Fruit fly (Drosophila melanogaster): Measurements from ENCODE around the gene CG12702.

Gene CG12702

dm6 chrX:19717988-19718973 lies 46.4 kb downstream of the CG12702 start, which contains the start of gene CG12531:
Gene CG12531 (plus strand): TSS chrX:19718923.
- TF ChIP-seq Myc (optimal IDR thresholded peaks at IDR 0.05) = no peak

dm6 chrX:19717041-19717440 lies 47.6 kb downstream of the CG12702 start:
- TF ChIP-seq Sin3A (optimal IDR thresholded peaks at IDR 0.05) (no peak), insv (optimal IDR thresholded peaks at IDR 0.05) (no peak)

dm6 chrX:19716325-19716917 lies 48.3 kb downstream of the CG12702 start:
- TF ChIP-seq ttk (optimal IDR thresholded peaks at IDR 0.05) = no peak
- no peak for TF ChIP-seq psq (optimal IDR thresholded peaks at IDR 0.05)
- TF ChIP-seq insv (optimal IDR thresholded peaks at IDR 0.05) = no peak
- no peak for TF ChIP-seq Sin3A (optimal IDR thresholded peaks at IDR 0.05)
- TF ChIP-seq h (optimal IDR thresholded peaks at IDR 0.05) = no peak
- TF ChIP-seq Myc (optimal IDR thresholded peaks at IDR 0.05) = no peak

- TF ChIP-seq insv (optimal IDR thresholded peaks at IDR 0.05) (no peak), psq (optimal IDR thresholded peaks at IDR 0.05) (no peak), Myc (optimal IDR thresholded peaks at IDR 0.05) (no peak), h (optimal IDR thresholded peaks at IDR 0.05) (no peak), ttk (optimal IDR thresholded peaks at IDR 0.05) (no peak), Sin3A (optimal IDR thresholded peaks at IDR 0.05) (no peak)
Measured at dm6 chrX:19714816-19715215, 49.9 kb downstream of the CG12702 start.

dm6 chrX:19712898-19713627 lies 51.6 kb downstream of the CG12702 start, which contains the start of gene meso18E:
Gene meso18E (minus strand): TSS chrX:19713045.
- TF ChIP-seq Myc (optimal IDR thresholded peaks at IDR 0.05) (no peak), ttk (optimal IDR thresholded peaks at IDR 0.05) (no peak)

dm6 chrX:19711936-19712335 lies 52.7 kb downstream of the CG12702 start:
- TF ChIP-seq Sin3A (optimal IDR thresholded peaks at IDR 0.05) (no peak), psq (optimal IDR thresholded peaks at IDR 0.05) (no peak), Myc (optimal IDR thresholded peaks at IDR 0.05) (no peak), ttk (optimal IDR thresholded peaks at IDR 0.05) (no peak), insv (optimal IDR thresholded peaks at IDR 0.05) (no peak), h (optimal IDR thresholded peaks at IDR 0.05) (no peak)

Data from Kc167 (cell line).